Fruit fly (Drosophila melanogaster) whole organism, embryonic: ENCODE data around the gene CG15529.

ENCODE experiments used
- Antp ChIP-seq: fragments of 200-800 bp; sonication (Bioruptor generic); optimal IDR thresholded peaks from 3 replicates; lab custom pipeline; 2016; ENCODE audit warnings: missing biosample characterization, missing genetic modification characterization
- Bteb2 ChIP-seq: fragments of 200-800 bp; sonication (Bioruptor generic); optimal IDR thresholded peaks from 2 replicates; lab custom pipeline; 2016; ENCODE audit warnings: missing biosample characterization, missing genetic modification characterization
- CG10274 ChIP-seq: fragments of 200-800 bp; sonication (Bioruptor generic); optimal IDR thresholded peaks from 3 replicates; lab custom pipeline; 2017; ENCODE audit warnings: missing biosample characterization, mild to moderate bottlenecking, missing genetic modification characterization
- CG10543 ChIP-seq: fragments of 200-800 bp; sonication (Bioruptor generic); optimal IDR thresholded peaks from 3 replicates; lab custom pipeline; 2017; ENCODE audit warnings: missing biosample characterization, mild to moderate bottlenecking, missing genetic modification characterization, moderate library complexity
- CG11504 ChIP-seq: fragments of 200-800 bp; sonication (Bioruptor generic); optimal IDR thresholded peaks from 3 replicates; lab custom pipeline; 2019; ENCODE audit warnings: missing biosample characterization, mild to moderate bottlenecking, missing genetic modification characterization, moderate library complexity
- CG11560 ChIP-seq: fragments of 200-800 bp; sonication (Bioruptor generic); IDR thresholded peaks from 3 replicates; pipeline ENCODE4 v1.3.6; 2022; ENCODE audit warnings: missing biosample characterization, missing genetic modification characterization
- CG12942 ChIP-seq: fragments of 200-800 bp; sonication (Bioruptor generic); optimal IDR thresholded peaks from 3 replicates; lab custom pipeline; 2016; ENCODE audit warnings: missing biosample characterization, missing genetic modification characterization
- CG13287 ChIP-seq: fragments of 200-800 bp; sonication (Bioruptor generic); IDR thresholded peaks from 2 replicates; pipeline ENCODE4 v1.3.6; 2022; ENCODE audit warnings: missing biosample characterization, missing genetic modification characterization; ENCODE audit not compliant: partially characterized antibody
- CG13296 ChIP-seq: fragments of 200-800 bp; sonication (Bioruptor generic); optimal IDR thresholded peaks from 3 replicates; lab custom pipeline; 2018; ENCODE audit warnings: missing biosample characterization, mild to moderate bottlenecking, missing genetic modification characterization
- CG14014 ChIP-seq: fragments of 200-800 bp; sonication (Bioruptor generic); IDR thresholded peaks from 2 replicates; pipeline ENCODE4 v1.3.6; 2022; ENCODE audit warnings: missing biosample characterization, missing genetic modification characterization
- CG17385 ChIP-seq: fragments of 200-800 bp; sonication (Bioruptor generic); optimal IDR thresholded peaks from 3 replicates; lab custom pipeline; 2018; ENCODE audit warnings: missing biosample characterization, mild to moderate bottlenecking, missing genetic modification characterization
- CG2202 ChIP-seq: fragments of 200-800 bp; sonication (Bioruptor generic); optimal IDR thresholded peaks from 2 replicates; lab custom pipeline; 2018; ENCODE audit warnings: missing biosample characterization, mild to moderate bottlenecking, missing genetic modification characterization
- CG31388 ChIP-seq: fragments of 200-800 bp; sonication (Bioruptor generic); optimal IDR thresholded peaks from 2 replicates; lab custom pipeline; 2016; ENCODE audit warnings: missing biosample characterization, missing genetic modification characterization
- CG6175 ChIP-seq: fragments of 200-800 bp; sonication (Bioruptor generic); IDR thresholded peaks from 3 replicates; pipeline ENCODE4 v1.3.6; 2022; ENCODE audit warnings: missing biosample characterization, missing genetic modification characterization
- CG7786 ChIP-seq: fragments of 200-800 bp; sonication (Bioruptor generic); optimal IDR thresholded peaks from 2 replicates; lab custom pipeline; 2016; ENCODE audit warnings: missing biosample characterization, missing genetic modification characterization
- CG7987 ChIP-seq: fragments of 200-800 bp; sonication (Bioruptor generic); optimal IDR thresholded peaks from 2 replicates; lab custom pipeline; 2018; ENCODE audit warnings: missing biosample characterization, mild to moderate bottlenecking, missing genetic modification characterization, moderate library complexity
- CG8388 ChIP-seq: fragments of 200-800 bp; sonication (Bioruptor generic); optimal IDR thresholded peaks from 2 replicates; lab custom pipeline; 2019; ENCODE audit warnings: missing biosample characterization, mild to moderate bottlenecking, missing genetic modification characterization, moderate library complexity
- CG8924 ChIP-seq: fragments of 200-800 bp; optimal IDR thresholded peaks from 3 replicates; lab custom pipeline; 2019; ENCODE audit warnings: missing biosample characterization, mild to moderate bottlenecking, missing genetic modification characterization, moderate library complexity
- Camta ChIP-seq: fragments of 200-800 bp; sonication (Bioruptor generic); optimal IDR thresholded peaks from 2 replicates; lab custom pipeline; 2016; ENCODE audit warnings: missing biosample characterization, missing genetic modification characterization
- CkIIα-i1 ChIP-seq: fragments of 200-800 bp; sonication (Bioruptor generic); IDR thresholded peaks from 2 replicates; pipeline ENCODE4 v1.3.6; 2022; ENCODE audit warnings: missing biosample characterization, missing genetic modification characterization
- CrebB ChIP-seq: fragments of 200-800 bp; sonication (Bioruptor generic); optimal IDR thresholded peaks from 3 replicates; lab custom pipeline; 2018; ENCODE audit warnings: missing biosample characterization, mild to moderate bottlenecking, missing genetic modification characterization
- D19A ChIP-seq: fragments of 200-800 bp; optimal IDR thresholded peaks from 3 replicates; lab custom pipeline; 2019; ENCODE audit warnings: missing biosample characterization, mild to moderate bottlenecking, missing genetic modification characterization, moderate library complexity
- Dad ChIP-seq: fragments of 200-800 bp; sonication (Bioruptor generic); optimal IDR thresholded peaks from 3 replicates; lab custom pipeline; 2016; ENCODE audit warnings: missing biosample characterization, missing genetic modification characterization
- Dfd ChIP-seq, 2 experiments: fragments of >200 bp; optimal IDR thresholded peaks; 2 replicates each; lab custom pipeline; 2017; ENCODE audit warnings: missing biosample characterization in 2 of 2, missing genetic modification characterization in 2 of 2
- HLH4C ChIP-seq: fragments of 200-800 bp; sonication (Bioruptor generic); IDR thresholded peaks from 3 replicates; pipeline ENCODE4 v1.3.6; 2022; ENCODE audit warnings: missing biosample characterization, missing genetic modification characterization; ENCODE audit not compliant: partially characterized antibody
- HmgD ChIP-seq: fragments of 200-800 bp; sonication (Bioruptor generic); optimal IDR thresholded peaks from 3 replicates; lab custom pipeline; 2016; ENCODE audit warnings: missing biosample characterization, missing genetic modification characterization
- HmgZ ChIP-seq: fragments of 200-800 bp; sonication (Bioruptor generic); optimal IDR thresholded peaks from 2 replicates; lab custom pipeline; 2018; ENCODE audit warnings: missing biosample characterization, mild to moderate bottlenecking, missing genetic modification characterization
- Jarid2 ChIP-seq: fragments of 200-800 bp; sonication (Bioruptor generic); optimal IDR thresholded peaks from 3 replicates; lab custom pipeline; 2017; ENCODE audit warnings: mild to moderate bottlenecking, missing biosample characterization, missing genetic modification reagents, missing genetic modification characterization
- NC2β ChIP-seq: fragments of 200-800 bp; sonication (Bioruptor generic); optimal IDR thresholded peaks from 2 replicates; lab custom pipeline; 2016; ENCODE audit warnings: missing biosample characterization, missing genetic modification characterization
- NFAT ChIP-seq: fragments of 200-800 bp; sonication (Bioruptor generic); IDR thresholded peaks from 2 replicates; pipeline ENCODE4 v1.3.6; 2022; ENCODE audit warnings: missing biosample characterization, missing genetic modification characterization
- NK7.1 ChIP-seq: fragments of 200-800 bp; sonication (Bioruptor generic); optimal IDR thresholded peaks from 3 replicates; lab custom pipeline; 2016; ENCODE audit warnings: missing biosample characterization, missing genetic modification characterization
- Ravus ChIP-seq: fragments of 200-800 bp; sonication (Bioruptor generic); IDR thresholded peaks from 2 replicates; pipeline ENCODE4 v1.3.6; 2022; ENCODE audit warnings: missing biosample characterization, missing genetic modification characterization
- Vsx1 ChIP-seq: fragments of 200-800 bp; sonication (Bioruptor generic); optimal IDR thresholded peaks from 2 replicates; lab custom pipeline; 2017; ENCODE audit warnings: missing biosample characterization, mild to moderate bottlenecking, missing genetic modification characterization, missing genetic modification reagents
- ab ChIP-seq: fragments of 200-800 bp; sonication (Bioruptor generic); optimal IDR thresholded peaks from 2 replicates; lab custom pipeline; 2016; ENCODE audit warnings: missing biosample characterization, missing genetic modification characterization
- al ChIP-seq: fragments of 200-800 bp; sonication (Bioruptor generic); IDR thresholded peaks from 2 replicates; pipeline ENCODE4 v1.3.6; 2022; ENCODE audit warnings: missing biosample characterization, missing genetic modification characterization
- disco-r ChIP-seq: fragments of 200-800 bp; sonication (Bioruptor generic); optimal IDR thresholded peaks from 2 replicates; lab custom pipeline; 2016; ENCODE audit warnings: missing biosample characterization, missing genetic modification characterization
- dmrt99B ChIP-seq: fragments of 200-800 bp; sonication (Bioruptor generic); optimal IDR thresholded peaks from 2 replicates; lab custom pipeline; 2018; ENCODE audit warnings: missing biosample characterization, mild to moderate bottlenecking, missing genetic modification characterization, moderate library complexity
- dysf ChIP-seq: fragments of 200-800 bp; sonication (Bioruptor generic); IDR thresholded peaks from 3 replicates; pipeline ENCODE4 v1.3.6; 2022; ENCODE audit warnings: missing biosample characterization, missing genetic modification characterization
- fd102C ChIP-seq: fragments of 200-800 bp; sonication (Bioruptor generic); optimal IDR thresholded peaks from 2 replicates; lab custom pipeline; 2018; ENCODE audit warnings: missing biosample characterization, mild to moderate bottlenecking, missing genetic modification characterization, moderate library complexity
- gsb-n ChIP-seq: fragments of 200-800 bp; sonication (Bioruptor generic); optimal IDR thresholded peaks from 3 replicates; lab custom pipeline; 2018; ENCODE audit warnings: missing biosample characterization, mild to moderate bottlenecking, missing genetic modification characterization
- klu ChIP-seq: fragments of 200-800 bp; sonication (Bioruptor generic); IDR thresholded peaks from 2 replicates; pipeline ENCODE4 v1.3.6; 2022; ENCODE audit warnings: missing biosample characterization, missing genetic modification characterization
- lov ChIP-seq, 2 experiments: fragments of 200-800 bp in 1 of 2; fragments of >200 bp in 1 of 2; sonication (Bioruptor generic) in 1 of 2; IDR thresholded peaks in 1 of 2; optimal IDR thresholded peaks in 1 of 2; 2 replicates in 1 of 2; 3 replicates in 1 of 2; pipeline versions ENCODE4 v1.3.6 to Lab custom; 2017 to 2022; ENCODE audit warnings: missing biosample characterization in 1 of 2, missing genetic modification characterization in 1 of 2
- luna ChIP-seq: fragments of 200-800 bp; sonication (Bioruptor generic); optimal IDR thresholded peaks from 2 replicates; lab custom pipeline; 2016; ENCODE audit warnings: missing biosample characterization, missing genetic modification characterization
- pho ChIP-seq: fragments of 200-800 bp; sonication (Bioruptor generic); optimal IDR thresholded peaks from 2 replicates; lab custom pipeline; 2016; ENCODE audit warnings: missing biosample characterization, missing genetic modification characterization
- ro ChIP-seq: fragments of 200-800 bp; sonication (Bioruptor generic); IDR thresholded peaks from 2 replicates; pipeline ENCODE4 v1.3.6; 2022; ENCODE audit warnings: missing biosample characterization, missing genetic modification characterization
- sr ChIP-seq: fragments of 200-800 bp; sonication (Bioruptor generic); IDR thresholded peaks from 3 replicates; pipeline ENCODE4 v1.3.6; 2022; ENCODE audit warnings: missing biosample characterization, missing genetic modification characterization
- tx ChIP-seq: fragments of 200-800 bp; sonication (Bioruptor generic); optimal IDR thresholded peaks from 2 replicates; lab custom pipeline; 2016; ENCODE audit warnings: missing biosample characterization, missing genetic modification characterization
- vnd ChIP-seq: fragments of 200-800 bp; sonication (Bioruptor generic); IDR thresholded peaks from 3 replicates; pipeline ENCODE4 v1.3.6; 2022; ENCODE audit warnings: missing biosample characterization, missing genetic modification characterization; ENCODE audit not compliant: partially characterized antibody
- z ChIP-seq: fragments of 200-800 bp; sonication (Bioruptor generic); IDR thresholded peaks from 3 replicates; pipeline ENCODE4 v1.3.6; 2022; ENCODE audit warnings: missing biosample characterization, missing genetic modification characterization
- zen ChIP-seq: fragments of 200-800 bp; sonication (Bioruptor generic); optimal IDR thresholded peaks from 3 replicates; lab custom pipeline; 2018; ENCODE audit warnings: missing biosample characterization, mild to moderate bottlenecking, missing genetic modification characterization, moderate library complexity
- zfh1 ChIP-seq: fragments of 200-800 bp; sonication (Bioruptor generic); IDR thresholded peaks from 3 replicates; pipeline ENCODE4 v1.3.6; 2022; ENCODE audit warnings: missing biosample characterization, missing genetic modification characterization

The CG15529 gene

DNA sequence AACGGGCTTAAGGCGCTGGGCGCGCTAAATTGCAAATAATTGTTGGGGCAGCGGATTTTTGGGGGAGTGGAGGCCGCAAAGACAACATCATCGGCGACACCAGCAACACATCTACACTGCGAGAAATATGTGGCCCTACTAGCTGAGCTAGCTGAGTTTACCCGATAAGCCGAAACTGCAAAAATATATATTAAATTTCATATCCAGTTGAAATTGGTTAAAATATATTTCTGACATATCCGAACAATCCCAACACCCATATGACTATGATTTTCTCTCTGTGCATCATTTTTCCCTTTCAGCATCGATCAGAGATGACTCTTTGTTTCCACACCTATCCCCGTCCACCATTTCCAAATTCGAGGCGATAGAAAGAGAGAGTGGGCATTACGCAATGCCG lies 38.0 kb downstream of the CG15529 start (continued):
- TF ChIP-seq CG6175 (GFP tag; lab: Robert Waterston, UW), result no peak
- peak; percentile 4 for TF ChIP-seq tx (GFP tag; lab: Kevin White, UChicago)
- TF ChIP-seq sr (GFP tag; lab: Robert Waterston, UW), result peak; percentile 57; the same call in 1 of the 3 replicates
- peak; percentile 47 for TF ChIP-seq gsb-n (tag; lab: Kevin White, UChicago)
- TF ChIP-seq zfh1 (GFP tag; lab: Robert Waterston, UW), result peak; percentile 81
- TF ChIP-seq CG10274, result peak; percentile 51
- TF ChIP-seq CG2202 (tag; lab: Kevin White, UChicago), result no peak
- TF ChIP-seq CG11560 (tag; lab: Robert Waterston, UW), result peak; percentile 61; the same call in 1 of the 3 replicates
- peak; percentile 68 for TF ChIP-seq CG13296 (GFP tag; lab: Kevin White, UChicago)
- TF ChIP-seq CrebB (tag; lab: Kevin White, UChicago), result peak; percentile 15
- peak; percentile 4 for TF ChIP-seq Bteb2
- TF ChIP-seq ab (GFP tag; lab: Kevin White, UChicago), result peak; percentile 21
- peak; percentile 79 for TF ChIP-seq CG14014 (GFP tag; lab: Robert Waterston, UW)
- peak; percentile 66 for TF ChIP-seq Vsx1 (GFP tag; lab: Kevin White, UChicago)
- TF ChIP-seq Camta (GFP tag; lab: Kevin White, UChicago), result no peak
- TF ChIP-seq NFAT (GFP tag; lab: Robert Waterston, UW), result 0 out of 2 replicates have a peak, but pooled peaks have one; percentile 31
- no peak for TF ChIP-seq z (GFP tag; lab: Robert Waterston, UW)
- TF ChIP-seq Antp (GFP tag; lab: Kevin White, UChicago), result peak; percentile 51
- TF ChIP-seq disco-r (GFP tag; lab: Kevin White, UChicago), result no peak
- no peak for TF ChIP-seq CG10543 (GFP tag; lab: Kevin White, UChicago)
- peak; percentile 45 for TF ChIP-seq CG31388 (GFP tag; lab: Kevin White, UChicago)
- TF ChIP-seq CG17385 (GFP tag; lab: Kevin White, UChicago), result peak; percentile 71
- TF ChIP-seq Jarid2 (GFP tag; lab: Kevin White, UChicago), result no peak
- TF ChIP-seq Dfd (GFP tag; optimal IDR thresholded peaks at IDR 0.05; lab: Kevin White, UChicago), result no peak
- peak; percentile 63 for TF ChIP-seq CG8924 (tag; lab: Kevin White, UChicago)
- TF ChIP-seq CG7987 (GFP tag; lab: Kevin White, UChicago), result no peak
- peak; percentile 88 for TF ChIP-seq dysf (GFP tag; lab: Robert Waterston, UW)
- TF ChIP-seq HLH4C, result no peak
- TF ChIP-seq al, result peak; percentile 35; the same call in 1 of the 2 replicates
- peak; percentile 68 for TF ChIP-seq Dad (GFP tag; lab: Kevin White, UChicago)
- no peak for TF ChIP-seq vnd (GFP tag; lab: Robert Waterston, UW)
- TF ChIP-seq CG12942, result peak; percentile 41
- TF ChIP-seq NC2β (GFP tag; lab: Kevin White, UChicago), result no peak
- TF ChIP-seq HmgZ (tag; lab: Kevin White, UChicago), result peak; percentile 40
- TF ChIP-seq CG11504 (tag; lab: Kevin White, UChicago), result peak; percentile 86
- peak; percentile 84 for TF ChIP-seq dmrt99B
- 0 out of 2 replicates have a peak, but pooled peaks have one; percentile 13 for TF ChIP-seq CkIIα-i1 (GFP tag; lab: Robert Waterston, UW)
- TF ChIP-seq fd102C, result no peak
- TF ChIP-seq D19A, result peak; percentile 55
- no peak for TF ChIP-seq HmgD
- no peak for TF ChIP-seq NK7.1 (GFP tag; lab: Kevin White, UChicago)
- TF ChIP-seq lov (optimal IDR thresholded peaks at IDR 0.05; lab: Kevin White, UChicago), result no peak
- TF ChIP-seq lov (GFP tag; IDR thresholded peaks at IDR 0.05; lab: Robert Waterston, UW), result 0 out of 3 replicates have a peak, but pooled peaks have one; percentile 36
- TF ChIP-seq pho (GFP tag; lab: Kevin White, UChicago), result no peak
- peak; percentile 67 for TF ChIP-seq CG8388 (GFP tag; lab: Kevin White, UChicago)
- no peak for TF ChIP-seq CG13287 (GFP tag; lab: Robert Waterston, UW)
- TF ChIP-seq ro (GFP tag; lab: Robert Waterston, UW), result peak; percentile 67
- no peak for TF ChIP-seq CG7786
- TF ChIP-seq klu (GFP tag; lab: Robert Waterston, UW), result peak; percentile 52
- peak; percentile 51 for TF ChIP-seq Ravus (GFP tag; lab: Robert Waterston, UW)
- TF ChIP-seq luna (GFP tag; lab: Kevin White, UChicago), result no peak
- TF ChIP-seq zen (tag; lab: Kevin White, UChicago), result peak; percentile 43
